Worm (Caenorhabditis elegans): Measurements from ENCODE around the gene cutl-3.

DNA sequence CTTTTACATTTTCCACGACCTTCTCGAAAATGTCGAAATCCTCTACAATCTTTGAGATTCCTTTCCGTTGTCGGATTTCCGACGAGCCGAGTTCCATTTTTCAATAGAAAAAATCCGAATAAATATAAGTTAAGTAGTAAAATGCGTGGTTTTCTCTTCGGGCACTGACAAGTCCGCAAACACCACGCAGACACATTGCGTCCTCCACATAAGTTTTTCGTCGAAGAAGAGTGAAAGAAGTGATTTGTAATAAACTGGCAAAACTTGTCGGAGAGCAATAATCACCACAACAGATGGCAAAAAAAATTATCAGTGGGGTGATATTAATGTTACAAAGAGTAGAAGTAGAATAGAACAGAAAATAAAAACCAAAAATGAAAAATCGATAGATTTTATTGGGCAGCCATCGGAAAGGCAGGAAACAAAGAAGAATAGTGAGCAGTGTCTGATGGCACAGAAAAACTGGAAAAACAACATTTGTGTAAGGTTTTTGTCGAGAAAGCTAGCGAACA, 7.9 kb upstream of the cutl-3 start, which contains the start of gene ergi-2:
- peak; percentile 12 for TF ChIP-seq nhr-6 (tag; optimal IDR thresholded peaks at IDR 0.05)
- TF ChIP-seq mep-1 (tag; optimal IDR thresholded peaks at IDR 0.05) = peak; percentile 22
- TF ChIP-seq lin-15B (tag; optimal IDR thresholded peaks at IDR 0.05) = no peak

Data from whole organism, L4 larva.